Fruit fly (Drosophila melanogaster) whole organism, embryonic: ENCODE data around the gene Acp98AB.

Experiments used
- Ada2b ChIP-seq: fragments of 200-800 bp; sonication (Bioruptor generic); IDR thresholded peaks from 2 replicates; pipeline ENCODE4 v1.3.6; 2022; ENCODE audit warnings: missing biosample characterization, missing genetic modification characterization
- Antp ChIP-seq: fragments of 200-800 bp; sonication (Bioruptor generic); optimal IDR thresholded peaks from 3 replicates; lab custom pipeline; 2016; ENCODE audit warnings: missing biosample characterization, missing genetic modification characterization
- Blimp-1 ChIP-seq: fragments of 200-800 bp; sonication (Bioruptor generic); optimal IDR thresholded peaks from 3 replicates; lab custom pipeline; 2018; ENCODE audit warnings: missing biosample characterization, missing genetic modification characterization, mild to moderate bottlenecking, moderate library complexity, missing genetic modification reagents
- BtbVII ChIP-seq: fragments of 200-800 bp; sonication (Bioruptor generic); optimal IDR thresholded peaks from 3 replicates; lab custom pipeline; 2017; ENCODE audit warnings: missing biosample characterization, mild to moderate bottlenecking, missing genetic modification characterization
- Bteb2 ChIP-seq: fragments of 200-800 bp; sonication (Bioruptor generic); optimal IDR thresholded peaks from 2 replicates; lab custom pipeline; 2016; ENCODE audit warnings: missing biosample characterization, missing genetic modification characterization
- CG10209 ChIP-seq: fragments of 200-800 bp; sonication (Bioruptor generic); optimal IDR thresholded peaks from 3 replicates; lab custom pipeline; 2017; ENCODE audit warnings: missing biosample characterization, mild to moderate bottlenecking, missing genetic modification characterization, missing genetic modification reagents
- CG10366 ChIP-seq: fragments of 200-800 bp; sonication (Bioruptor generic); IDR thresholded peaks from 2 replicates; pipeline ENCODE4 v1.3.6; 2022; ENCODE audit warnings: missing biosample characterization, missing genetic modification characterization
- CG10543 ChIP-seq: fragments of 200-800 bp; sonication (Bioruptor generic); optimal IDR thresholded peaks from 3 replicates; lab custom pipeline; 2017; ENCODE audit warnings: missing biosample characterization, mild to moderate bottlenecking, missing genetic modification characterization, moderate library complexity
- CG11247 ChIP-seq: fragments of 200-800 bp; sonication (Bioruptor generic); IDR thresholded peaks from 2 replicates; pipeline ENCODE4 v1.3.6; 2022; ENCODE audit warnings: missing biosample characterization, missing genetic modification characterization
- CG11695 ChIP-seq: fragments of 200-800 bp; sonication (Bioruptor generic); IDR thresholded peaks from 3 replicates; pipeline ENCODE4 v1.3.6; 2022; ENCODE audit warnings: missing biosample characterization, missing genetic modification characterization
- CG12104 ChIP-seq: fragments of 200-800 bp; sonication (Bioruptor generic); optimal IDR thresholded peaks from 3 replicates; lab custom pipeline; 2016; ENCODE audit warnings: missing biosample characterization, missing genetic modification characterization
- CG12769 ChIP-seq: fragments of 200-800 bp; sonication (Bioruptor generic); optimal IDR thresholded peaks from 2 replicates; lab custom pipeline; 2019; ENCODE audit warnings: missing biosample characterization, mild to moderate bottlenecking, missing genetic modification characterization, moderate library complexity
- CG17612 ChIP-seq: fragments of 200-800 bp; sonication (Bioruptor generic); IDR thresholded peaks from 2 replicates; pipeline ENCODE4 v1.3.6; 2022; ENCODE audit warnings: missing biosample characterization, missing genetic modification characterization
- CG17912 ChIP-seq: fragments of 200-800 bp; sonication (Bioruptor generic); optimal IDR thresholded peaks from 2 replicates; lab custom pipeline; 2018; ENCODE audit warnings: missing biosample characterization, mild to moderate bottlenecking, missing genetic modification characterization
- CG2199 ChIP-seq: fragments of 200-800 bp; sonication (Bioruptor generic); IDR thresholded peaks from 3 replicates; pipeline ENCODE4 v1.3.6; 2022; ENCODE audit warnings: missing biosample characterization, missing genetic modification characterization
- CG2875 ChIP-seq: fragments of 200-800 bp; sonication (Bioruptor generic); optimal IDR thresholded peaks from 2 replicates; lab custom pipeline; 2017; ENCODE audit warnings: missing biosample characterization, mild to moderate bottlenecking, missing genetic modification characterization, missing genetic modification reagents
- CG34224 ChIP-seq: fragments of 200-800 bp; sonication (Bioruptor generic); IDR thresholded peaks from 3 replicates; pipeline ENCODE4 v1.3.6; 2022; ENCODE audit warnings: missing biosample characterization, missing genetic modification characterization; ENCODE audit not compliant: partially characterized antibody
- CG3995 ChIP-seq: fragments of 200-800 bp; sonication (Bioruptor generic); optimal IDR thresholded peaks from 3 replicates; lab custom pipeline; 2016; ENCODE audit warnings: missing biosample characterization, missing genetic modification characterization
- CG4617 ChIP-seq: fragments of 200-800 bp; sonication (Bioruptor generic); optimal IDR thresholded peaks from 3 replicates; lab custom pipeline; 2016; ENCODE audit warnings: missing biosample characterization, missing genetic modification characterization, borderline replicate concordance
- CG5953 ChIP-seq: fragments of 200-800 bp; sonication (Bioruptor generic); IDR thresholded peaks from 2 replicates; pipeline ENCODE4 v1.3.6; 2022; ENCODE audit warnings: missing biosample characterization, missing genetic modification characterization
- CG6689 ChIP-seq: fragments of 200-800 bp; sonication (Bioruptor generic); IDR thresholded peaks from 2 replicates; pipeline ENCODE4 v1.3.6; 2022; ENCODE audit warnings: missing biosample characterization, missing genetic modification characterization
- CG8478 ChIP-seq: fragments of >200 bp; optimal IDR thresholded peaks from 2 replicates; lab custom pipeline; 2018
- D19B ChIP-seq: fragments of 200-800 bp; sonication (Bioruptor generic); optimal IDR thresholded peaks from 2 replicates; lab custom pipeline; 2017; ENCODE audit warnings: missing biosample characterization, mild to moderate bottlenecking, missing genetic modification characterization
- Dek ChIP-seq: fragments of 200-800 bp; sonication (Bioruptor generic); optimal IDR thresholded peaks from 3 replicates; lab custom pipeline; 2019; ENCODE audit warnings: missing biosample characterization, mild to moderate bottlenecking, missing genetic modification characterization, moderate library complexity
- E2f2 ChIP-seq: fragments of 200-800 bp; sonication (Bioruptor generic); IDR thresholded peaks from 2 replicates; pipeline ENCODE4 v1.3.6; 2022; ENCODE audit warnings: missing biosample characterization, missing genetic modification characterization
- Eip74EF ChIP-seq, 2 experiments: fragments of 200-800 bp in 1 of 2; fragments of >200 bp in 1 of 2; sonication (Bioruptor generic) in 1 of 2; optimal IDR thresholded peaks; 2 replicates each; lab custom pipeline; 2017 to 2019; ENCODE audit warnings: missing biosample characterization in 2 of 2, missing genetic modification characterization in 2 of 2, mild to moderate bottlenecking in 1 of 2, moderate library complexity in 1 of 2
- HLHmδ ChIP-seq: fragments of 200-800 bp; sonication (Bioruptor generic); optimal IDR thresholded peaks from 2 replicates; lab custom pipeline; 2018; ENCODE audit warnings: missing biosample characterization, mild to moderate bottlenecking, missing genetic modification characterization, moderate library complexity
- Hey ChIP-seq: fragments of 200-800 bp; sonication (Bioruptor generic); optimal IDR thresholded peaks from 3 replicates; lab custom pipeline; 2018; ENCODE audit warnings: missing biosample characterization, mild to moderate bottlenecking, missing genetic modification characterization
- Hr39 ChIP-seq: fragments of >200 bp; optimal IDR thresholded peaks from 2 replicates; lab custom pipeline; 2017
- Hr78 ChIP-seq, 2 experiments: fragments of 200-800 bp in 1 of 2; fragments of >200 bp in 1 of 2; sonication (Bioruptor generic) in 1 of 2; optimal IDR thresholded peaks; 2 replicates each; lab custom pipeline; 2017 to 2019; ENCODE audit warnings: missing biosample characterization in 2 of 2, missing genetic modification characterization in 2 of 2, mild to moderate bottlenecking in 1 of 2, moderate library complexity in 1 of 2
- Mrtf ChIP-seq: fragments of 200-800 bp; sonication (Bioruptor generic); IDR thresholded peaks from 3 replicates; pipeline ENCODE4 v1.3.6; 2022; ENCODE audit warnings: missing biosample characterization, missing genetic modification characterization
- Nf-YA ChIP-seq: fragments of 200-800 bp; sonication (Bioruptor generic); IDR thresholded peaks from 2 replicates; pipeline ENCODE4 v1.3.6; 2022; ENCODE audit warnings: missing biosample characterization, missing genetic modification characterization
- Sox100B ChIP-seq: fragments of 200-800 bp; sonication (Bioruptor generic); optimal IDR thresholded peaks from 3 replicates; lab custom pipeline; 2018; ENCODE audit warnings: missing biosample characterization, mild to moderate bottlenecking, missing genetic modification characterization
- Tbp ChIP-seq: fragments of >200 bp; optimal IDR thresholded peaks from 2 replicates; lab custom pipeline; 2018; ENCODE audit warnings: missing biosample characterization, missing genetic modification characterization
- chif ChIP-seq, 2 experiments: fragments of 200-800 bp; sonication (Bioruptor generic); optimal IDR thresholded peaks; 3 replicates each; lab custom pipeline; 2016; ENCODE audit warnings: missing biosample characterization in 2 of 2, missing genetic modification characterization in 2 of 2
- chinmo ChIP-seq: fragments of 200-800 bp; sonication (Bioruptor generic); IDR thresholded peaks from 4 replicates; pipeline ENCODE4 v1.3.6; 2022; ENCODE audit warnings: missing biosample characterization, missing genetic modification characterization; ENCODE audit not compliant: partially characterized antibody
- dmrt99B ChIP-seq: fragments of 200-800 bp; sonication (Bioruptor generic); optimal IDR thresholded peaks from 2 replicates; lab custom pipeline; 2018; ENCODE audit warnings: missing biosample characterization, mild to moderate bottlenecking, missing genetic modification characterization, moderate library complexity
- grau ChIP-seq: fragments of 200-800 bp; optimal IDR thresholded peaks from 3 replicates; lab custom pipeline; 2019; ENCODE audit warnings: missing biosample characterization, mild to moderate bottlenecking, missing genetic modification characterization, moderate library complexity
- kay ChIP-seq: fragments of 200-800 bp; sonication (Bioruptor generic); optimal IDR thresholded peaks from 2 replicates; lab custom pipeline; 2016; ENCODE audit warnings: missing biosample characterization, missing genetic modification characterization
- nau ChIP-seq: fragments of 200-800 bp; sonication (Bioruptor generic); optimal IDR thresholded peaks from 3 replicates; lab custom pipeline; 2017; ENCODE audit warnings: missing biosample characterization, mild to moderate bottlenecking, missing genetic modification characterization, missing genetic modification reagents
- nerfin-1 ChIP-seq: fragments of 200-800 bp; sonication (Bioruptor generic); optimal IDR thresholded peaks from 3 replicates; lab custom pipeline; 2019; ENCODE audit warnings: missing biosample characterization, mild to moderate bottlenecking, missing genetic modification characterization, moderate library complexity
- onecut ChIP-seq: fragments of 200-800 bp; sonication (Bioruptor generic); IDR thresholded peaks from 2 replicates; pipeline ENCODE4 v1.3.6; 2022; ENCODE audit warnings: missing biosample characterization, missing genetic modification characterization
- salm ChIP-seq: fragments of 200-800 bp; sonication (Bioruptor generic); optimal IDR thresholded peaks from 2 replicates; lab custom pipeline; 2018; ENCODE audit warnings: missing biosample characterization, mild to moderate bottlenecking, missing genetic modification characterization
- scrt ChIP-seq: fragments of 200-800 bp; sonication (Bioruptor generic); optimal IDR thresholded peaks from 2 replicates; lab custom pipeline; 2018; ENCODE audit warnings: missing biosample characterization, mild to moderate bottlenecking, missing genetic modification characterization, moderate library complexity
- sd ChIP-seq: fragments of 200-800 bp; sonication (Bioruptor generic); optimal IDR thresholded peaks from 3 replicates; lab custom pipeline; 2018; ENCODE audit warnings: missing biosample characterization, mild to moderate bottlenecking, missing genetic modification characterization, moderate library complexity
- slp2 ChIP-seq: fragments of 200-800 bp; sonication (Bioruptor generic); optimal IDR thresholded peaks from 2 replicates; lab custom pipeline; 2016; ENCODE audit warnings: missing biosample characterization, missing genetic modification characterization
- so ChIP-seq: fragments of 200-800 bp; sonication (Bioruptor generic); IDR thresholded peaks from 3 replicates; pipeline ENCODE4 v1.3.6; 2022; ENCODE audit warnings: missing biosample characterization, missing genetic modification characterization
- sr ChIP-seq: fragments of 200-800 bp; sonication (Bioruptor generic); IDR thresholded peaks from 3 replicates; pipeline ENCODE4 v1.3.6; 2022; ENCODE audit warnings: missing biosample characterization, missing genetic modification characterization
- tap ChIP-seq: fragments of 200-800 bp; optimal IDR thresholded peaks from 3 replicates; lab custom pipeline; 2019; ENCODE audit warnings: missing biosample characterization, mild to moderate bottlenecking, missing genetic modification characterization, moderate library complexity
- tin ChIP-seq: fragments of 200-800 bp; sonication (Bioruptor generic); optimal IDR thresholded peaks from 3 replicates; lab custom pipeline; 2016; ENCODE audit warnings: missing biosample characterization, missing genetic modification characterization

Gene Acp98AB

DNA sequence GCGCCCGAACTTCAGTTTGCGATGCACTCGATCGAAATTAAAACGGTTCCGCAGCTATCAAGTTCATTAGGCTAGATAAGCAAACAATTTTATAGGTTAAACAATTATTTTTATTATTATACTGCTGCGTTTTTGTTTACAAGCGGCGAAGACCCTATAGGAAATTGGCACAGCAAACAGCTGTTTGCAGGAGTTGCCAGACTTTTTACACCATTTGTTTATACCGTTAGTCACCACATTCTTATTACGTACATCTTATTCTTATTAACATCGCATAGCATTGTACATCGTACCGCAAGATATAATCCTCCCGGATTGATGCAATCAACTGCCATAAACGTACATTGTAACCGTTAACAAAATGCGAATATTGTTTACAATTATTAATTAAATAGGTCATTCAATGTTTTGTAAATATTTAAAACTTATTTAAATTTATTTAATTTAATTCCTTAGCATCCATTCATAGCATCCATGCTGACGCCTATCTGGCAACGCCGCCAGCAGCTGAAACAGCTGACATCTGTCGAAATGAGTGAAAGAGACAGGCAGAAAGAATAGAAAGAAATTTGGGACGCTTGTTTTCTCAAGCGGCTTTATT lies 12.0 kb downstream of the Acp98AB start, which contains the start of the genes CROT and CG12877 (continued):
- TF ChIP-seq Dek (peak; percentile 65), sd (peak; percentile 81), Hey (tag; lab: Kevin White, UChicago) (no peak), Hr39 (lab: Kevin White, UChicago) (no peak), sr (no peak), dmrt99B (tag; lab: Kevin White, UChicago) (peak; percentile 78), CG12104 (GFP tag; lab: Kevin White, UChicago) (peak; percentile 71), HLHmδ (GFP tag; lab: Kevin White, UChicago) (no peak), salm (tag; lab: Kevin White, UChicago) (no peak), Ada2b (GFP tag; lab: Robert Waterston, UW) (peak; percentile 72), chif (GFP tag; optimal IDR thresholded peaks at IDR 0.05; lab: Kevin White, UChicago) (peak; percentile 16 to 51), CG34224 (no peak), scrt (GFP tag; lab: Kevin White, UChicago) (peak; percentile 65), CG10543 (peak; percentile 84), kay (GFP tag; lab: Kevin White, UChicago) (peak; percentile 89), onecut (GFP tag; lab: Robert Waterston, UW) (peak; percentile 42), tap (tag; lab: Kevin White, UChicago) (peak; percentile 66), BtbVII (peak; percentile 48), CG3995 (peak; percentile 92), Bteb2 (GFP tag; lab: Kevin White, UChicago) (peak; percentile 36), Nf-YA (GFP tag; lab: Robert Waterston, UW) (0 out of 2 replicates have a peak, but pooled peaks have one; percentile 60), CG11247 (peak; percentile 57; the same call in 1 of the 2 replicates), Hr78 (GFP tag; optimal IDR thresholded peaks at IDR 0.05; lab: Kevin White, UChicago) (peak in 1 of 2 experiments; percentile 23), nerfin-1 (peak; percentile 86), CG10209 (GFP tag; lab: Kevin White, UChicago) (peak; percentile 80), nau (GFP tag; lab: Kevin White, UChicago) (no peak), Blimp-1 (GFP tag; lab: Kevin White, UChicago) (peak; percentile 60), CG8478 (no peak), Eip74EF (GFP tag; optimal IDR thresholded peaks at IDR 0.05; lab: Kevin White, UChicago) (no peak), tin (GFP tag; lab: Kevin White, UChicago) (peak; percentile 75), CG5953 (peak; percentile 44), Mrtf (peak; percentile 59; the same call in 2 of the 3 replicates), CG6689 (GFP tag; lab: Robert Waterston, UW) (peak; percentile 84), CG17912 (peak; percentile 17), E2f2 (GFP tag; lab: Robert Waterston, UW) (peak; percentile 65), chinmo (GFP tag; lab: Robert Waterston, UW) (no peak), Antp (GFP tag; lab: Kevin White, UChicago) (peak; percentile 35), Tbp (GFP tag; lab: Kevin White, UChicago) (no peak), grau (tag; lab: Kevin White, UChicago) (peak; percentile 84), CG11695 (GFP tag; lab: Robert Waterston, UW) (peak; percentile 58; the same call in 1 of the 3 replicates), CG2199 (no peak), so (GFP tag; lab: Robert Waterston, UW) (peak; percentile 67; the same call in 1 of the 3 replicates), CG4617 (peak; percentile 66), CG12769 (tag; lab: Kevin White, UChicago) (peak; percentile 11), slp2 (no peak), Sox100B (GFP tag; lab: Kevin White, UChicago) (no peak), D19B (GFP tag; lab: Kevin White, UChicago) (peak; percentile 46), CG17612 (GFP tag; lab: Robert Waterston, UW) (no peak), CG2875 (GFP tag; lab: Kevin White, UChicago) (peak; percentile 29), CG10366 (GFP tag; lab: Robert Waterston, UW) (peak; percentile 76)
